Worm (Caenorhabditis elegans) whole organism, young adult: ENCODE results near the gene Y43F8C.13.
"Not testable (repeated sequence)": the region's sequence is repeated elsewhere in the genome, so short reads cannot be mapped to it uniquely, and the experiment has no call there.

Experiments used
- B0019.2 ChIP-seq: fragments of 200-800 bp; sonication (Bioruptor generic); conservative IDR thresholded peaks from 2 replicates; pipeline ENCODE4 v1.3.6; 2022; ENCODE audit warnings: missing genetic modification reagents, missing genetic modification characterization, missing compliant biosample characterization
- B0261.1 ChIP-seq: sonication (generic microtip); optimal IDR thresholded peaks from 2 replicates; lab custom pipeline; 2016; ENCODE audit warnings: mild to moderate bottlenecking, missing genetic modification characterization, moderate library complexity, missing compliant biosample characterization
- F10E7.11 ChIP-seq: sonication (generic microtip); optimal IDR thresholded peaks from 2 replicates; lab custom pipeline; 2017; ENCODE audit warnings: mild to moderate bottlenecking, missing genetic modification characterization, moderate library complexity, missing compliant biosample characterization
- F37B4.10 ChIP-seq: fragments of 200-800 bp; sonication (Bioruptor generic); IDR thresholded peaks from 2 replicates; pipeline ENCODE4 v1.3.6; 2022; ENCODE audit warnings: missing genetic modification characterization, missing compliant biosample characterization
- F39B2.1 ChIP-seq: fragments of 200-800 bp; sonication (Bioruptor generic); IDR thresholded peaks from 2 replicates; pipeline ENCODE4 v1.3.6; 2022; ENCODE audit warnings: missing genetic modification reagents, missing genetic modification characterization, missing compliant biosample characterization
- K12H6.12 ChIP-seq: fragments of 200-800 bp; sonication (Bioruptor generic); optimal IDR thresholded peaks from 2 replicates; lab custom pipeline; 2018; ENCODE audit warnings: mild to moderate bottlenecking, missing genetic modification characterization, missing compliant biosample characterization
- Y53F4B.3 ChIP-seq: fragments of 200-800 bp; sonication (Bioruptor generic); IDR thresholded peaks from 2 replicates; pipeline ENCODE4 v1.3.6; 2022; ENCODE audit warnings: missing genetic modification reagents, missing genetic modification characterization, missing compliant biosample characterization
- Y56A3A.18 ChIP-seq: fragments of 200-800 bp; sonication (Bioruptor generic); IDR thresholded peaks from 2 replicates; pipeline ENCODE4 v1.3.6; 2022; ENCODE audit warnings: missing genetic modification reagents, missing genetic modification characterization, missing compliant biosample characterization
- Y67H2A.10 ChIP-seq: fragments of 200-800 bp; sonication (Bioruptor generic); conservative IDR thresholded peaks from 2 replicates; pipeline ENCODE4 v1.3.6; 2022; ENCODE audit warnings: missing genetic modification reagents, missing genetic modification characterization, missing compliant biosample characterization
- aptf-3 ChIP-seq: fragments of 200-800 bp; sonication (Bioruptor generic); IDR thresholded peaks from 2 replicates; pipeline ENCODE4 v1.3.6; 2022; ENCODE audit warnings: missing genetic modification characterization, missing compliant biosample characterization
- bed-1 ChIP-seq: fragments of 200-800 bp; sonication (Bioruptor generic); IDR thresholded peaks from 2 replicates; pipeline ENCODE4 v1.3.6; 2022; ENCODE audit warnings: missing genetic modification reagents, missing genetic modification characterization, missing compliant biosample characterization
- ccch-3 ChIP-seq: fragments of 200-800 bp; sonication (Bioruptor generic); optimal IDR thresholded peaks from 2 replicates; lab custom pipeline; 2018; ENCODE audit warnings: mild to moderate bottlenecking, missing genetic modification characterization, missing compliant biosample characterization
- cebp-2 ChIP-seq: fragments of 200-800 bp; sonication (Bioruptor generic); IDR thresholded peaks from 2 replicates; pipeline ENCODE4 v1.3.6; 2022; ENCODE audit warnings: missing genetic modification characterization, missing compliant biosample characterization
- dpff-1 ChIP-seq: sonication (generic microtip); optimal IDR thresholded peaks from 2 replicates; lab custom pipeline; 2017; ENCODE audit warnings: mild to moderate bottlenecking, missing genetic modification characterization, missing compliant biosample characterization
- efl-1 ChIP-seq: fragments of 150-350 bp; optimal IDR thresholded peaks from 2 replicates; lab custom pipeline; 2014; ENCODE audit warnings: missing biosample characterization, missing genetic modification reagents, missing genetic modification characterization
- egl-18 ChIP-seq: fragments of 200-800 bp; sonication (Bioruptor generic); IDR thresholded peaks from 2 replicates; pipeline ENCODE4 v1.3.6; 2022; ENCODE audit warnings: missing genetic modification reagents, missing genetic modification characterization, missing compliant biosample characterization
- fkh-3 ChIP-seq: sonication (generic microtip); optimal IDR thresholded peaks from 2 replicates; lab custom pipeline; 2016; ENCODE audit warnings: mild to moderate bottlenecking, missing genetic modification characterization, missing compliant biosample characterization
- hmg-1.2 ChIP-seq: fragments of 200-800 bp; sonication (Bioruptor generic); IDR thresholded peaks from 2 replicates; pipeline ENCODE4 v1.3.6; 2022; ENCODE audit warnings: missing genetic modification reagents, missing genetic modification characterization, missing compliant biosample characterization
- lag-1 ChIP-seq: fragments of 200-800 bp; sonication (Bioruptor generic); IDR thresholded peaks from 2 replicates; pipeline ENCODE4 v1.3.6; 2022; ENCODE audit warnings: missing genetic modification reagents, missing genetic modification characterization, missing compliant biosample characterization
- lin-26 ChIP-seq: fragments of 200-800 bp; sonication (Bioruptor generic); IDR thresholded peaks from 2 replicates; pipeline ENCODE4 v1.3.6; 2022; ENCODE audit warnings: missing genetic modification reagents, missing genetic modification characterization, missing compliant biosample characterization
- lsl-1 ChIP-seq: fragments of 200-800 bp; sonication (Bioruptor generic); optimal IDR thresholded peaks from 2 replicates; lab custom pipeline; 2018; ENCODE audit warnings: mild to moderate bottlenecking, missing genetic modification characterization, moderate library complexity, missing compliant biosample characterization
- lsy-27 ChIP-seq: sonication (generic microtip); optimal IDR thresholded peaks from 2 replicates; lab custom pipeline; 2017; ENCODE audit warnings: missing genetic modification characterization, mild to moderate bottlenecking, missing compliant biosample characterization, antibody characterized with exemption, missing genotype, borderline replicate concordance; ENCODE audit not compliant: insufficient read depth
- mel-28 ChIP-seq: sonication (generic microtip); optimal IDR thresholded peaks from 2 replicates; lab custom pipeline; 2016; ENCODE audit warnings: borderline replicate concordance, mild to moderate bottlenecking, missing genetic modification characterization, missing compliant biosample characterization
- nhr-179 ChIP-seq: sonication (generic microtip); optimal IDR thresholded peaks from 2 replicates; lab custom pipeline; 2016; ENCODE audit warnings: mild to moderate bottlenecking, missing genetic modification characterization, missing compliant biosample characterization
- nhr-80 ChIP-seq: sonication (generic microtip); optimal IDR thresholded peaks from 2 replicates; lab custom pipeline; 2016; ENCODE audit warnings: missing genetic modification characterization, missing compliant biosample characterization
- rcor-1 ChIP-seq: fragments of 200-800 bp; sonication (Bioruptor generic); IDR thresholded peaks from 2 replicates; pipeline ENCODE4 v1.3.6; 2022; ENCODE audit warnings: missing genetic modification reagents, missing genetic modification characterization, missing compliant biosample characterization
- sdz-38 ChIP-seq: sonication (generic microtip); optimal IDR thresholded peaks from 2 replicates; lab custom pipeline; 2016; ENCODE audit warnings: missing genotype, missing genetic modification characterization, missing compliant biosample characterization
- snpc-1.3 ChIP-seq: sonication (generic microtip); optimal IDR thresholded peaks from 2 replicates; lab custom pipeline; 2017; ENCODE audit warnings: missing genetic modification characterization, mild to moderate bottlenecking, missing compliant biosample characterization, antibody characterized with exemption, moderate library complexity, missing genotype, missing genetic modification reagents; ENCODE audit not compliant: insufficient read depth
- snpc-3.4 ChIP-seq: sonication (generic microtip); optimal IDR thresholded peaks from 2 replicates; lab custom pipeline; 2017; ENCODE audit warnings: missing genetic modification characterization, mild to moderate bottlenecking, missing compliant biosample characterization, antibody characterized with exemption, moderate library complexity, missing genotype, missing genetic modification reagents
- sptf-2 ChIP-seq: fragments of 200-800 bp; sonication (Bioruptor generic); optimal IDR thresholded peaks from 2 replicates; lab custom pipeline; 2018; ENCODE audit warnings: mild to moderate bottlenecking, missing genetic modification characterization, missing compliant biosample characterization
- tbp1 ChIP-seq: fragments of 200-800 bp; sonication (Bioruptor generic); optimal IDR thresholded peaks from 2 replicates; lab custom pipeline; 2018; ENCODE audit warnings: mild to moderate bottlenecking, missing genetic modification characterization, missing compliant biosample characterization
- ztf-18 ChIP-seq: sonication (generic microtip); optimal IDR thresholded peaks from 2 replicates; lab custom pipeline; 2016; ENCODE audit warnings: missing genotype, mild to moderate bottlenecking, missing genetic modification characterization, missing compliant biosample characterization

The Y43F8C.13 gene

DNA sequence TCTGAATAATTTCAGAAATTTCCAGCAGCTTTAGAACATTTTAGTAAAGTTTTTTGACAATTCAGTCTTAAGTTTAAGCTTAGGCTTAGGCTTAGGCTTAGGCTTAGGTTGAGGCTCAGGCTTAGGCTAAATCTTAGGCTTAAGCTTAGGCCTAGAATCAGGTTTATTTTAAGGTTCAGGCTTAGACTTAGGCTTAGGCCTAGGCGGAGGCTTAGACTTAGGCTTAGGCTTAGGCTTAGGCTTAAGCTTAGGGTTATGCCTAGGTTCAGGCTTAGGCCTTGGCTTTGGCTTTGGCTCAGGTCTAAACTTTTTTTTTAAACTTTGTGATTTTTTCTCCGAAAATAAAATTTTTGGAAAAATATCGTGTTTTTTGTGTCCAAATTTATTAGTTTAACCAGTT is 21.5 kb upstream of the Y43F8C.13 start:
- TF ChIP-seq lag-1 (GFP tag; lab: Robert Waterston, UW) (no peak), K12H6.12 (tag; lab: Kevin White, UChicago) (no peak), lin-26 (GFP tag; lab: Robert Waterston, UW) (no peak), Y56A3A.18 (GFP tag; lab: Robert Waterston, UW) (no peak), lsy-27 (no peak), F39B2.1 (GFP tag; lab: Robert Waterston, UW) (no peak), snpc-1.3 (tag; lab: Kevin White, UChicago) (no peak), Y53F4B.3 (GFP tag; lab: Robert Waterston, UW) (no peak)

DNA sequence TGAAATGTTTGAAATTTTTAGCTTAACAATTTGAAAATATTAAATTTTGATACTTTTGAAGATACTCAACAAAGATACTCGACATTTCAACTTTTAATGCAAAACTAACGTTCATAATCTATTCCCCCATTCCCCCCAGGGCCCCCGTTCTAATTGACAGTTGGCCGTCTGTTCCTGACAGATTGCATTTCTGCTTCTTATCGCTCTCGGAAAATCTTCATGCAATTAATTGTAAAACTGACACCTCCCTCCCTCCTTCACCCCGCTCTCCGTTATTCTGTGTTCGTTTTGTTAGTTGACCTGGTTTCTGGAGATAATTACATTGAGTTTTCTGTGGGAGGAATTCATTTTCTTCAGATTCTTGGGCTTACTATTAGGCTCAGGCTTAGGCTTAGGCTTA is 20.7 kb upstream of the Y43F8C.13 start:
- peak; percentile 23 for TF ChIP-seq nhr-80 (tag; lab: Kevin White, UChicago)
- TF ChIP-seq mel-28 (tag; lab: Kevin White, UChicago) = no peak

ce11 chrV:19715847-19716246 is 18.6 kb upstream of the Y43F8C.13 start, which contains the start of gene Y43F8C.17:
Gene Y43F8C.17, plus strand, starts transcription at chrV:19716147.
- TF ChIP-seq bed-1 (GFP tag; lab: Robert Waterston, UW) (no peak), cebp-2 (GFP tag; lab: Robert Waterston, UW) (0 out of 2 replicates have a peak, but pooled peaks have one; percentile 43), ccch-3 (GFP tag; lab: Kevin White, UChicago) (no peak)

DNA sequence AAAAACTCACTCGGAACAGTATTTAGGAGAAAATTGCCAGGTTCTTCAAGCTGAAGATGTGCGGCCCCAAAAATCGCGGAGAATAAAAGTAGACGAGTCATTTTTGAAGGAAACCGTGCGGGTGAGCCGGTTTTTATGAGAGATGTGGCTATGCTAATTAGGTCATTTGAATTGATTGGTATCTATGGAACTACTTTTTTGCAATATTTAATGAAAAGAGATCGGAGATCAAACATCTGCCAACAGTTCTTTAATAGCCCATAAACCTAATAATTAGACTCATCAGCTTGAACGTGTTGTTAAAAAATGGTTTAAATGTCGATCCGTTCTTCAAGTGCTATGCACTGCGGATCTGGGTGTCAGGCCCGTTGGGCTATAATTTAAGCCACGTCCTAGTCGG is 18.2 kb upstream of the Y43F8C.13 start, which contains the start of gene Y43F8C.16:
Y43F8C.16 (minus strand) TSS at position 101 of the 400 bp plus-strand sequence.
- TF ChIP-seq Y67H2A.10 (GFP tag; lab: Robert Waterston, UW) (no peak), B0019.2 (GFP tag; lab: Robert Waterston, UW) (no peak), hmg-1.2 (GFP tag; lab: Robert Waterston, UW) (no peak), lsy-27 (no peak), egl-18 (GFP tag; lab: Robert Waterston, UW) (no peak), B0261.1 (tag; lab: Kevin White, UChicago) (no peak), efl-1 (GFP tag; lab: Kevin White, UChicago) (no peak), rcor-1 (GFP tag; lab: Robert Waterston, UW) (no peak), fkh-3 (tag; lab: Kevin White, UChicago) (no peak), dpff-1 (no peak), sptf-2 (GFP tag; lab: Kevin White, UChicago) (no peak), K12H6.12 (tag; lab: Kevin White, UChicago) (no peak), F37B4.10 (GFP tag; lab: Robert Waterston, UW) (no peak), sdz-38 (no peak), snpc-3.4 (tag; lab: Kevin White, UChicago) (no peak), nhr-179 (tag; lab: Kevin White, UChicago) (no peak), tbp1 (GFP tag; lab: Kevin White, UChicago) (no peak), Y53F4B.3 (GFP tag; lab: Robert Waterston, UW) (no peak), ztf-18 (no peak)
- TF ChIP-seq, all 124 proteins: peak for 0

DNA sequence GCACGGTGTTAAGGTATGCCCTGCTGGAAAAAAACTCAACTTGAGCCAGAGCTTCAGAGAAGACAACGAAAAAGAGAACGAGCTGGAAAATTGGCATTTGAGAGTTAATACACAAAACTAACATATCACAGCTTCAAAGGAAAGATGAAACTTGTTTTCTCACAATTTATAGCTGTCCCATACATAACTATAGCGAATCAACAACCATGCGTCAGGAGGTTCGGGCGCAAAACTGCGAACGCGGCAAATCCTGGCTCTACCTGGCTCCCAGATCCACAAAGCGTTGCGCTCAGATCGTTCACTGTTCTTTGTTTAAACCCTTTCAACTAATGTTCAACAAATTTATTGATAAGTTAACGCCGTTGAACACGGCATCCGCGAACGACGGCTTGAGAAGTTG is 14.4 kb upstream of the Y43F8C.13 start, which contains the start of gene Y43F8C.23:
Y43F8C.23 (minus strand) TSS at position 101 of the 400 bp plus-strand sequence.
- not testable (repeated sequence) for TF ChIP-seq aptf-3; lsl-1; F10E7.11 (tag; lab: Kevin White, UChicago)
- TF ChIP-seq, all 124 proteins: peak for 0; not testable (repeated sequence) for 124
